Worm (Caenorhabditis elegans): ENCODE data around the gene F46B6.13.

Gene F46B6.13

DNA sequence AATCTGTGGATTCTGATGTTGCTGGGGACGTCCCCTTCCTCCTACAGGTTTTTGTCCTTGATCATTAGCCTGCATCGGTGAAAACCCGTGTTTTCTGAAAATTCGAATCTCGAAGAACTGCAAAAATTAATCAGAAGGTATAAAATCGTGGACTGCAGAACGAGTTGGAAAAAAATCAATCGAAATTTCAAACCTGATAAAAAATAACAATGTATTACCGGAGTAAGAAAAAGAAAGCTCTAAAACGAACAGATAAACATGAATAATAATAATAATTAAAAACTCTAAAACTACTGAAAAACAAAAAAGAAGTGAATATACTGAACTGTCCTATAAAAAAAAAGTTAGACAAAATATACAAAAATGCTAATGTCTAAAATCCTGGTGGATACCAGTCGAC is 16.0 kb downstream of the F46B6.13 start, which contains the start of gene F46B6.5:
Gene F46B6.5 (minus strand): TSS at position 101 of the 400 bp plus-strand sequence.
- TF ChIP-seq lin-39 (tag; optimal IDR thresholded peaks at IDR 0.05) = no peak
- no peak for TF ChIP-seq tag-97 (GFP tag; IDR thresholded peaks at IDR 0.05)
- TF ChIP-seq unc-39 (tag; optimal IDR thresholded peaks at IDR 0.05) = no peak
- no peak for TF ChIP-seq unc-62 (GFP tag; optimal IDR thresholded peaks at IDR 0.05 in 1 of 2)
- no peak for TF ChIP-seq unc-62 (tag; optimal IDR thresholded peaks at IDR 0.05)
- TF ChIP-seq fos-1 (tag; optimal IDR thresholded peaks at IDR 0.05) = no peak
- TF ChIP-seq unc-130 (GFP tag; optimal IDR thresholded peaks at IDR 0.05) = no peak
- no peak for TF ChIP-seq F10B5.3 (tag; optimal IDR thresholded peaks at IDR 0.05)
- no peak for TF ChIP-seq Y5F2A.4 (GFP tag; optimal IDR thresholded peaks at IDR 0.05)
- no peak for TF ChIP-seq mxl-3 (GFP tag; optimal IDR thresholded peaks at IDR 0.05)
- TF ChIP-seq duxl-1 (tag; optimal IDR thresholded peaks at IDR 0.05; ENCODE audit: poor library complexity) = no peak
- TF ChIP-seq daf-8 (GFP tag; IDR thresholded peaks at IDR 0.05) = no peak

DNA sequence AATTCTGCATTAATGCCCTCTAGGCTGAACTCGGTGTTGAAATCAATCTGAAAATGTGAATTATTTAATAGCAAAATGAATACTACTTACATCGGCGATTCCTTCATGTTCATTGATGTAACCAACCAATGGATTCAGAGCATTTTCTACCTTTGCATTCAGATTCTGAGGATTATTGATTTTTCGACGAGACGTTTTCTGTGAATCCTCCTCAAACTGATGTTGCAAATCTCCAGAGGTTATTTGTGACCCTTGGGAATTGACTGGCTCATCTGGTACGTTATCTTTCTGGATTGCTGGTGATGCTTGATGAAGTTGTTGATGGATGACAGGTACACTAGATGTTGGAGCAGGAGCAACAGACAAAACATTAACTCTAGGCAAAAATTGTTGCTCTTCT is 16.9 kb downstream of the F46B6.13 start:
- no peak for TF ChIP-seq ceh-28 (tag; optimal IDR thresholded peaks at IDR 0.05)
- TF ChIP-seq F49E8.2 (tag; optimal IDR thresholded peaks at IDR 0.05; ENCODE audit: borderline replicate concordance) = no peak
- peak in 1 of 2 experiments; percentile 91 for TF ChIP-seq unc-62 (GFP tag; optimal IDR thresholded peaks at IDR 0.05 in 1 of 2)
- TF ChIP-seq unc-62 (tag; optimal IDR thresholded peaks at IDR 0.05) = no peak
- no peak for TF ChIP-seq ceh-20 (GFP tag; IDR thresholded peaks at IDR 0.05)

DNA sequence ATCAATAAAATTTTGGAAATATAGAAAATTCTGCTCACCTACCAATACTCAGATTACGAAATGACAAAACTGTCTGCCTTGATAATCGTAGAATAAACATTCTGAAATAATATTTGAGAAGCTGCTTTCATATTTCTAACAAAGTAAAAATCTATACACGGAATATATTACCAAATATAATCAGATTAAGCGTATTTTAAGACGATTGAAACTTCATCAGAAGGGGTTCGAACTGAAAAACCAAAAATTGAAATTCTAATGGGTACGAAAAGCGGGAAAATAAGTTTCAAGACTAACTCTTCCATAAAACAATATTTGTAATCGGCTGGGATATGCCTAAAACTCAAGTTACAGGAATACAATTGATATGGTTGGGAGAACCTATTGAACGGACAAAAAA is 19.6 kb downstream of the F46B6.13 start, which contains the start of gene F46B6.4:
Gene F46B6.4 (minus strand): TSS at position 101 of the 400 bp plus-strand sequence.
- TF ChIP-seq tag-97 (GFP tag; IDR thresholded peaks at IDR 0.05) = no peak
- TF ChIP-seq duxl-1 (tag; optimal IDR thresholded peaks at IDR 0.05; ENCODE audit: poor library complexity) = no peak
- TF ChIP-seq nhr-41 (GFP tag; IDR thresholded peaks at IDR 0.05) = no peak
- TF ChIP-seq ceh-28 (tag; optimal IDR thresholded peaks at IDR 0.05) = no peak
- no peak for TF ChIP-seq daf-16 (GFP tag; optimal IDR thresholded peaks at IDR 0.05)
- TF ChIP-seq daf-16 (tag; optimal IDR thresholded peaks at IDR 0.05) = no peak
- no peak for TF ChIP-seq ztf-11 (tag; optimal IDR thresholded peaks at IDR 0.05)
- no peak for TF ChIP-seq lin-1 (GFP tag; IDR thresholded peaks at IDR 0.05)
- TF ChIP-seq ctbp-1 (GFP tag; IDR thresholded peaks at IDR 0.05) = no peak
- no peak for TF ChIP-seq zag-1 (tag; optimal IDR thresholded peaks at IDR 0.05)
- no peak for TF ChIP-seq ceh-62 (tag; optimal IDR thresholded peaks at IDR 0.05)
- no peak for TF ChIP-seq nhr-77 (tag; optimal IDR thresholded peaks at IDR 0.05)
- no peak for TF ChIP-seq F26F4.8 (GFP tag; conservative IDR thresholded peaks at IDR 0.05)

DNA sequence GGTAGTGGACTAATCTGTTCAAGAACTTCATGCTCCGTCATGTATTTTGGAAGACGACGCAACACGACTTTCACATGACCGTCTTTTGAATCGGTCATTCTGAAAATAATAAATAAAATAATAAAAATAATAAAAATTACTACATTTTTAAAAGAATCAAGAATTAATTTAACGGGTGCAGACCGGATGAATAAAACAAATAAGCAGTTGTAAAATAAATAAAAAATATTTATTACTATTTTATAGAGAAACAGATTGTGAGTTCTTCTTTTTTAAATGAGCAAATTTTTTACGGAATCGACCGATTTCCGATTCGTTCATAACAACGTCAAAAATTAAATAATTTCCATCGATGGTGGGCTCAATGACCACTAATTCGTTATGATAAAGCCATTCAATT is 21.3 kb downstream of the F46B6.13 start, which contains the start of gene smg-4:
Gene smg-4 (minus strand): TSS at position 101 of the 400 bp plus-strand sequence.
- no peak for TF ChIP-seq nhr-77 (tag; optimal IDR thresholded peaks at IDR 0.05)
- TF ChIP-seq daf-8 (GFP tag; IDR thresholded peaks at IDR 0.05) = no peak
- no peak for TF ChIP-seq aha-1 (tag)
- no peak for TF ChIP-seq dmd-8 (GFP tag; IDR thresholded peaks at IDR 0.05)
- TF ChIP-seq nhr-6 (tag; optimal IDR thresholded peaks at IDR 0.05) = no peak
- TF ChIP-seq cey-2 (tag; optimal IDR thresholded peaks at IDR 0.05; ENCODE audit: borderline replicate concordance, insufficient read depth) = no peak
- TF ChIP-seq ztf-7 (tag; optimal IDR thresholded peaks at IDR 0.05) = no peak
- no peak for TF ChIP-seq lir-3 (tag; optimal IDR thresholded peaks at IDR 0.05)
- TF ChIP-seq dmd-9 (GFP tag; IDR thresholded peaks at IDR 0.05) = no peak
- TF ChIP-seq nhr-11 (tag; optimal IDR thresholded peaks at IDR 0.05) = no peak

DNA sequence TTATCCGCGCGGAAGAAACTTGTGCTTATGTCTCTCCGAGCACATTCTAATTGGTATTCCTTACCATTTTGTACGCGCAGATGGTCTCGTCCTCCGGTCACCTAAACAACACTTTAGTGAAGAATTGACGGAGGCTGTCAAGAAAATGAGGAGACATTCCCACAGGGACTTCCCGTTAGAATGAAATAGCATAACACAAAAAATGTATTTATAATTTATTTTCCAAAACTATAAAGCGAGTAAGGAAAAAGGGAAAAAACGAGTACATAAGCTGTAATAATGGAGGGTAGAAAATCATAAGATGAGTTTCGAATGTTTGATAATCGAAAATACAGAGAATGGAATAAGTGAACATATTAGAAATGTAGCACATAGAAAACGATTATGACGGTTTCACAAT is 23.2 kb downstream of the F46B6.13 start, which contains the start of gene F46B6.12:
Gene F46B6.12 (minus strand): TSS at position 101 of the 400 bp plus-strand sequence.
- no peak for TF ChIP-seq madf-9 (GFP tag; conservative IDR thresholded peaks at IDR 0.05)
- peak in 1 of 2 experiments; percentile 38 for TF ChIP-seq unc-62 (GFP tag; optimal IDR thresholded peaks at IDR 0.05 in 1 of 2)
- TF ChIP-seq unc-62 (tag; optimal IDR thresholded peaks at IDR 0.05) = no peak
- TF ChIP-seq unc-130 (GFP tag; optimal IDR thresholded peaks at IDR 0.05) = no peak
